Fruit fly (Drosophila melanogaster) whole organism, embryonic: ENCODE results near the gene nwk.
A peak's percentile ranks its signal among the peaks of the same experiment; 100 is the strongest.

Experiments
- Atf6 ChIP-seq: fragments of 200-800 bp; sonication (Bioruptor generic); IDR thresholded peaks from 2 replicates; pipeline ENCODE4 v1.3.6; 2022; ENCODE audit warnings: missing biosample characterization, missing genetic modification characterization
- BtbVII ChIP-seq: fragments of 200-800 bp; sonication (Bioruptor generic); optimal IDR thresholded peaks from 3 replicates; lab custom pipeline; 2017; ENCODE audit warnings: missing biosample characterization, mild to moderate bottlenecking, missing genetic modification characterization
- CG10543 ChIP-seq: fragments of 200-800 bp; sonication (Bioruptor generic); optimal IDR thresholded peaks from 3 replicates; lab custom pipeline; 2017; ENCODE audit warnings: missing biosample characterization, mild to moderate bottlenecking, missing genetic modification characterization, moderate library complexity
- CG11695 ChIP-seq: fragments of 200-800 bp; sonication (Bioruptor generic); IDR thresholded peaks from 3 replicates; pipeline ENCODE4 v1.3.6; 2022; ENCODE audit warnings: missing biosample characterization, missing genetic modification characterization
- CG11696 ChIP-seq: fragments of 200-800 bp; sonication (Bioruptor generic); IDR thresholded peaks from 2 replicates; pipeline ENCODE4 v1.3.6; 2022; ENCODE audit warnings: missing biosample characterization, missing genetic modification characterization
- CG15514 ChIP-seq: fragments of 200-800 bp; sonication (Bioruptor generic); optimal IDR thresholded peaks from 3 replicates; lab custom pipeline; 2017; ENCODE audit warnings: missing biosample characterization, missing genetic modification characterization, mild to moderate bottlenecking, moderate library complexity, missing genetic modification reagents
- CG18262 ChIP-seq: fragments of 200-800 bp; optimal IDR thresholded peaks from 3 replicates; lab custom pipeline; 2019; ENCODE audit warnings: missing biosample characterization, mild to moderate bottlenecking, missing genetic modification characterization, moderate library complexity
- CG18476 ChIP-seq: fragments of 200-800 bp; sonication (Bioruptor generic); optimal IDR thresholded peaks from 2 replicates; lab custom pipeline; 2016; ENCODE audit warnings: missing biosample characterization, mild to moderate bottlenecking, missing genetic modification characterization
- CG18619 ChIP-seq: fragments of 200-800 bp; sonication (Bioruptor generic); optimal IDR thresholded peaks from 3 replicates; lab custom pipeline; 2017; ENCODE audit warnings: missing biosample characterization, mild to moderate bottlenecking, missing genetic modification characterization
- CG30431 ChIP-seq: fragments of 200-800 bp; sonication (Bioruptor generic); optimal IDR thresholded peaks from 2 replicates; lab custom pipeline; 2017; ENCODE audit warnings: missing biosample characterization, missing genetic modification characterization
- CG34224 ChIP-seq: fragments of 200-800 bp; sonication (Bioruptor generic); IDR thresholded peaks from 3 replicates; pipeline ENCODE4 v1.3.6; 2022; ENCODE audit warnings: missing biosample characterization, missing genetic modification characterization; ENCODE audit not compliant: partially characterized antibody
- CG3847 ChIP-seq: fragments of 200-800 bp; sonication (Bioruptor generic); IDR thresholded peaks from 2 replicates; pipeline ENCODE4 v1.3.6; 2022; ENCODE audit warnings: missing biosample characterization, missing genetic modification characterization
- CG8089 ChIP-seq: fragments of 200-800 bp; sonication (Bioruptor generic); optimal IDR thresholded peaks from 3 replicates; lab custom pipeline; 2016; ENCODE audit warnings: missing biosample characterization, missing genetic modification characterization
- CG9215 ChIP-seq: fragments of 200-800 bp; sonication (Bioruptor generic); IDR thresholded peaks from 2 replicates; pipeline ENCODE4 v1.3.6; 2022; ENCODE audit warnings: missing biosample characterization, missing genetic modification characterization
- CoRest ChIP-seq: fragments of 200-800 bp; sonication (Bioruptor generic); optimal IDR thresholded peaks from 3 replicates; lab custom pipeline; 2018; ENCODE audit warnings: missing biosample characterization, mild to moderate bottlenecking, missing genetic modification characterization, moderate library complexity
- Dad ChIP-seq: fragments of 200-800 bp; sonication (Bioruptor generic); optimal IDR thresholded peaks from 3 replicates; lab custom pipeline; 2016; ENCODE audit warnings: missing biosample characterization, missing genetic modification characterization
- Ets65A ChIP-seq: fragments of 200-800 bp; sonication (Bioruptor generic); peaks from one replicate; lab custom pipeline; 2016; ENCODE audit warnings: missing biosample characterization, missing genetic modification characterization
- Fer2 ChIP-seq: fragments of 200-800 bp; sonication (Bioruptor generic); optimal IDR thresholded peaks from 2 replicates; lab custom pipeline; 2018; ENCODE audit warnings: missing biosample characterization, mild to moderate bottlenecking, missing genetic modification characterization, moderate library complexity
- HmgD ChIP-seq: fragments of 200-800 bp; sonication (Bioruptor generic); optimal IDR thresholded peaks from 3 replicates; lab custom pipeline; 2016; ENCODE audit warnings: missing biosample characterization, missing genetic modification characterization
- MTF-1 ChIP-seq: fragments of 200-800 bp; sonication (Bioruptor generic); optimal IDR thresholded peaks from 2 replicates; lab custom pipeline; 2018; ENCODE audit warnings: missing biosample characterization, mild to moderate bottlenecking, missing genetic modification characterization, borderline replicate concordance
- Med ChIP-seq: fragments of 200-800 bp; sonication (Bioruptor generic); peaks from one replicate; lab custom pipeline; 2016; ENCODE audit warnings: missing biosample characterization, missing genetic modification characterization, mild to moderate bottlenecking, inconsistent platforms, moderate library complexity
- Xrp1 ChIP-seq: fragments of 200-800 bp; sonication (Bioruptor generic); IDR thresholded peaks from 2 replicates; pipeline ENCODE4 v1.3.6; 2022; ENCODE audit warnings: missing biosample characterization, missing genetic modification characterization
- al ChIP-seq: fragments of 200-800 bp; sonication (Bioruptor generic); IDR thresholded peaks from 2 replicates; pipeline ENCODE4 v1.3.6; 2022; ENCODE audit warnings: missing biosample characterization, missing genetic modification characterization
- ara ChIP-seq: fragments of 200-800 bp; sonication (Bioruptor generic); IDR thresholded peaks from 2 replicates; pipeline ENCODE4 v1.3.6; 2022; ENCODE audit warnings: missing biosample characterization, missing genetic modification characterization
- bsh ChIP-seq, 2 experiments: fragments of 200-800 bp; sonication (Bioruptor generic); optimal IDR thresholded peaks; 2 replicates each; lab custom pipeline; 2017 to 2018; ENCODE audit warnings: mild to moderate bottlenecking in 2 of 2, missing biosample characterization in 2 of 2, missing genetic modification characterization in 2 of 2, moderate library complexity in 1 of 2
- cg ChIP-seq: fragments of 200-800 bp; sonication (Bioruptor generic); optimal IDR thresholded peaks from 3 replicates; lab custom pipeline; 2019; ENCODE audit warnings: missing biosample characterization, mild to moderate bottlenecking, missing genetic modification characterization, moderate library complexity
- chif ChIP-seq, 2 experiments: fragments of 200-800 bp; sonication (Bioruptor generic); optimal IDR thresholded peaks; 3 replicates each; lab custom pipeline; 2016; ENCODE audit warnings: missing biosample characterization in 2 of 2, missing genetic modification characterization in 2 of 2
- chinmo ChIP-seq: fragments of 200-800 bp; sonication (Bioruptor generic); IDR thresholded peaks from 4 replicates; pipeline ENCODE4 v1.3.6; 2022; ENCODE audit warnings: missing biosample characterization, missing genetic modification characterization; ENCODE audit not compliant: partially characterized antibody
- corto ChIP-seq: fragments of 200-800 bp; sonication (Bioruptor generic); optimal IDR thresholded peaks from 2 replicates; lab custom pipeline; 2016; ENCODE audit warnings: missing biosample characterization, mild to moderate bottlenecking, missing genetic modification characterization, moderate library complexity
- crc ChIP-seq: fragments of 200-800 bp; sonication (Bioruptor generic); optimal IDR thresholded peaks from 2 replicates; lab custom pipeline; 2016; ENCODE audit warnings: missing biosample characterization, missing genetic modification characterization
- ftz-f1 ChIP-seq: fragments of 200-800 bp; sonication (Bioruptor generic); optimal IDR thresholded peaks from 2 replicates; lab custom pipeline; 2016; ENCODE audit warnings: missing biosample characterization, missing genetic modification characterization
- gem ChIP-seq: fragments of 200-800 bp; sonication (Bioruptor generic); optimal IDR thresholded peaks from 2 replicates; lab custom pipeline; 2019; ENCODE audit warnings: missing biosample characterization, mild to moderate bottlenecking, missing genetic modification characterization, moderate library complexity
- grn ChIP-seq: fragments of 200-800 bp; sonication (Bioruptor generic); optimal IDR thresholded peaks from 3 replicates; lab custom pipeline; 2017; ENCODE audit warnings: missing biosample characterization, missing genetic modification characterization
- jing ChIP-seq: fragments of 200-800 bp; sonication (Bioruptor generic); optimal IDR thresholded peaks from 2 replicates; lab custom pipeline; 2018; ENCODE audit warnings: missing biosample characterization, mild to moderate bottlenecking, missing genetic modification characterization
- klu ChIP-seq: fragments of 200-800 bp; sonication (Bioruptor generic); IDR thresholded peaks from 2 replicates; pipeline ENCODE4 v1.3.6; 2022; ENCODE audit warnings: missing biosample characterization, missing genetic modification characterization
- oc ChIP-seq: fragments of 200-800 bp; sonication (Bioruptor generic); optimal IDR thresholded peaks from 2 replicates; lab custom pipeline; 2018; ENCODE audit warnings: missing biosample characterization, mild to moderate bottlenecking, missing genetic modification characterization, moderate library complexity
- pan ChIP-seq, 4 experiments: fragments of >200 bp in 3 of 4; fragments of 200-800 bp in 1 of 4; sonication (Bioruptor generic) in 1 of 4; optimal IDR thresholded peaks in 3 of 4; IDR thresholded peaks in 1 of 4; 2 replicates each; pipeline versions ENCODE4 v1.3.6 to Lab custom; 2017 to 2022; ENCODE audit warnings: missing biosample characterization in 2 of 4, missing genetic modification characterization in 2 of 4, mixed read lengths in 1 of 4
- pros ChIP-seq: fragments of 200-800 bp; sonication (Bioruptor generic); optimal IDR thresholded peaks from 3 replicates; lab custom pipeline; 2019; ENCODE audit warnings: missing biosample characterization, mild to moderate bottlenecking, missing genetic modification characterization, moderate library complexity
- repo ChIP-seq: fragments of 200-800 bp; sonication (Bioruptor generic); optimal IDR thresholded peaks from 2 replicates; lab custom pipeline; 2016; ENCODE audit warnings: missing biosample characterization, missing genetic modification characterization
- sens ChIP-seq: fragments of 200-800 bp; sonication (Bioruptor generic); peaks from one replicate; lab custom pipeline; 2016; ENCODE audit warnings: missing biosample characterization, missing genetic modification characterization
- sens-2 ChIP-seq: fragments of 200-800 bp; sonication (Bioruptor generic); IDR thresholded peaks from 2 replicates; pipeline ENCODE4 v1.3.6; 2022; ENCODE audit warnings: missing biosample characterization, missing genetic modification characterization
- sqz ChIP-seq: fragments of 200-800 bp; sonication (Bioruptor generic); optimal IDR thresholded peaks from 3 replicates; lab custom pipeline; 2018; ENCODE audit warnings: missing biosample characterization, mild to moderate bottlenecking, missing genetic modification characterization
- stc ChIP-seq: fragments of 200-800 bp; sonication (Bioruptor generic); IDR thresholded peaks from 2 replicates; pipeline ENCODE4 v1.3.6; 2022; ENCODE audit warnings: missing biosample characterization, missing genetic modification characterization
- tgo ChIP-seq: fragments of 200-800 bp; sonication (Bioruptor generic); IDR thresholded peaks from 3 replicates; pipeline ENCODE4 v1.3.6; 2022; ENCODE audit warnings: missing biosample characterization, missing genetic modification characterization
- tio ChIP-seq: fragments of 200-800 bp; sonication (Bioruptor generic); optimal IDR thresholded peaks from 2 replicates; lab custom pipeline; 2017; ENCODE audit warnings: missing biosample characterization, missing genetic modification characterization, inconsistent platforms
- twi ChIP-seq: fragments of 200-800 bp; optimal IDR thresholded peaks from 2 replicates; lab custom pipeline; 2019; ENCODE audit warnings: missing biosample characterization, mild to moderate bottlenecking, missing genetic modification characterization, moderate library complexity
- unpg ChIP-seq: fragments of 200-800 bp; sonication (Bioruptor generic); optimal IDR thresholded peaks from 3 replicates; lab custom pipeline; 2018; ENCODE audit warnings: missing biosample characterization, mild to moderate bottlenecking, missing genetic modification characterization, moderate library complexity

Gene nwk

dm6 chr3L:9096648-9097047 lies 41.0 kb upstream of the nwk start, which contains the start of gene CG13315 (continued):
- TF ChIP-seq CG15514 (GFP tag; lab: Kevin White, UChicago) (peak; percentile 0), grn (GFP tag; lab: Kevin White, UChicago) (peak; percentile 43), Atf6 (GFP tag; lab: Robert Waterston, UW) (no peak), oc (tag; lab: Kevin White, UChicago) (no peak), BtbVII (GFP tag; lab: Kevin White, UChicago) (no peak), al (0 out of 2 replicates have a peak, but pooled peaks have one; percentile 21)

- no peak for TF ChIP-seq jing (GFP tag; lab: Kevin White, UChicago)
- no peak for TF ChIP-seq CG34224 (GFP tag; lab: Robert Waterston, UW)
- TF ChIP-seq Med, result peak; percentile 46
- TF ChIP-seq CoRest (tag; lab: Kevin White, UChicago), result no peak
- peak; percentile 14 for TF ChIP-seq gem (tag; lab: Kevin White, UChicago)
- TF ChIP-seq bsh (GFP tag; optimal IDR thresholded peaks at IDR 0.05; lab: Kevin White, UChicago), result peak in 1 of 2 experiments; percentile 6
- TF ChIP-seq Ets65A (GFP tag; lab: Kevin White, UChicago), result no peak
- no peak for TF ChIP-seq BtbVII (GFP tag; lab: Kevin White, UChicago)
- peak; percentile 77 for TF ChIP-seq sens
- TF ChIP-seq tio (GFP tag; lab: Kevin White, UChicago), result no peak
- no peak for TF ChIP-seq CG18619
- peak; percentile 33; the same call in 1 of the 2 replicates for TF ChIP-seq ara (GFP tag; lab: Robert Waterston, UW)
- no peak for TF ChIP-seq crc (GFP tag; lab: Kevin White, UChicago)
- TF ChIP-seq pros (GFP tag; lab: Kevin White, UChicago), result no peak
- TF ChIP-seq chif (GFP tag; optimal IDR thresholded peaks at IDR 0.05; lab: Kevin White, UChicago), result no peak
- 0 out of 2 replicates have a peak, but pooled peaks have one; percentile 17 for TF ChIP-seq Xrp1
- no peak for TF ChIP-seq unpg (GFP tag; lab: Kevin White, UChicago)
- no peak for TF ChIP-seq CG11696
- no peak for TF ChIP-seq ftz-f1 (GFP tag; lab: Kevin White, UChicago)
- no peak for TF ChIP-seq CG3847 (GFP tag; lab: Robert Waterston, UW)
- TF ChIP-seq CG18476 (GFP tag; lab: Kevin White, UChicago), result no peak
- no peak for TF ChIP-seq corto (GFP tag; lab: Kevin White, UChicago)
- no peak for TF ChIP-seq CG8089 (GFP tag; lab: Kevin White, UChicago)
- TF ChIP-seq stc, result no peak
- TF ChIP-seq HmgD (GFP tag; lab: Kevin White, UChicago), result no peak
- no peak for TF ChIP-seq oc (tag; lab: Kevin White, UChicago)
- no peak for TF ChIP-seq pan (optimal IDR thresholded peaks at IDR 0.05; lab: Kevin White, UChicago)
- TF ChIP-seq pan (GFP tag; optimal IDR thresholded peaks at IDR 0.05 in 1 of 2, IDR thresholded peaks at IDR 0.05 in 1 of 2), result no peak
- peak; percentile 6 for TF ChIP-seq CG18262 (tag; lab: Kevin White, UChicago)
- TF ChIP-seq MTF-1 (GFP tag; lab: Kevin White, UChicago), result no peak
- no peak for TF ChIP-seq CG11695
- TF ChIP-seq CG9215 (GFP tag; lab: Robert Waterston, UW), result no peak
- no peak for TF ChIP-seq Dad (GFP tag; lab: Kevin White, UChicago)
- no peak for TF ChIP-seq repo (GFP tag; lab: Kevin White, UChicago)
- TF ChIP-seq tgo (GFP tag; lab: Robert Waterston, UW), result no peak
- TF ChIP-seq sens-2, result no peak
- no peak for TF ChIP-seq Fer2 (tag; lab: Kevin White, UChicago)
- no peak for TF ChIP-seq CG10543 (GFP tag; lab: Kevin White, UChicago)
- 0 out of 4 replicates have a peak, but pooled peaks have one; percentile 63 for TF ChIP-seq chinmo (GFP tag; lab: Robert Waterston, UW)
- peak; percentile 6 for TF ChIP-seq sqz
- TF ChIP-seq klu (GFP tag; lab: Robert Waterston, UW), result no peak
- peak; percentile 99 for TF ChIP-seq twi (tag; lab: Kevin White, UChicago)
- TF ChIP-seq CG30431 (GFP tag; lab: Kevin White, UChicago), result no peak
- TF ChIP-seq cg (GFP tag; lab: Kevin White, UChicago), result peak; percentile 53
Observed at dm6 chr3L:9113582-9114282, 23.9 kb upstream of the nwk start.
